Worm (Caenorhabditis elegans): ENCODE measurements around the gene C50D2.7.

DNA sequence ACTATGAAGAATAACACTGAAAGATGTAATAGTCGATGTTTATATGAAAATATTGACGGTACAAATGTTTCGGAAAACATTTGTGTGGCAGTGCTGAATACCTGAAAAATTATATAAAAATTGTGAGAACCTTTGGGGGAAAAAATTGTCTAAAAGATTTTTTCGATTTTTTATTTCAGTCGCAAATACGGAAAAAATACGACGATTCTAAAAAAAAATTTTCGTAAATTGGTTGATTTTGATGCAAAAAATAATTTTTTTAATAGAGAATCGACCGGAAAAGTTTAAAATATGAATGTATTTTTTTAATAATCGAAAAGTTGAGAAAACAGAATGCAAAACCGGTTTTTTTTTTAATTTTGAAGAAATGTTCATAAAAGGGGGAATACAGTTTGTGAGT, at the start of gene C50D2.7:
- TF ChIP-seq daf-19 (GFP tag; conservative IDR thresholded peaks at IDR 0.05) (no peak), pha-4 (GFP tag; IDR thresholded peaks at IDR 0.05) (no peak), pha-4 (tag; optimal IDR thresholded peaks at IDR 0.05) (no peak), hmg-1.1 (GFP tag; IDR thresholded peaks at IDR 0.05) (no peak), sdz-12 (GFP tag; optimal IDR thresholded peaks at IDR 0.05) (no peak), mdl-1 (tag; optimal IDR thresholded peaks at IDR 0.05) (no peak), unc-39 (tag; optimal IDR thresholded peaks at IDR 0.05) (no peak), nhr-42 (GFP tag; IDR thresholded peaks at IDR 0.05) (no peak), set-16 (GFP tag; IDR thresholded peaks at IDR 0.05) (no peak), T26A8.4 (GFP tag; IDR thresholded peaks at IDR 0.05) (no peak), ama-1 (optimal IDR thresholded peaks at IDR 0.05) (no peak), nhr-77 (tag; optimal IDR thresholded peaks at IDR 0.05) (no peak), attf-4 (tag; optimal IDR thresholded peaks at IDR 0.05) (no peak)
